Worm (Caenorhabditis elegans) whole organism, L4 larva: ENCODE measurements around the gene srh-10.
A peak's percentile ranks its signal among the peaks of the same experiment; 100 is the strongest.

Experiments used
- D1046.2 ChIP-seq: fragments of 200-800 bp; sonication (Bioruptor generic); IDR thresholded peaks from 2 replicates; pipeline ENCODE4 v1.3.6; 2022; ENCODE audit warnings: missing genetic modification characterization, missing compliant biosample characterization
- F26F4.8 ChIP-seq: fragments of 200-800 bp; sonication (Bioruptor generic); conservative IDR thresholded peaks from 2 replicates; pipeline ENCODE4 v1.3.6; 2022; ENCODE audit warnings: missing genetic modification characterization, missing compliant biosample characterization
- F49E8.2 ChIP-seq: sonication (generic microtip); optimal IDR thresholded peaks from 2 replicates; lab custom pipeline; 2016; ENCODE audit warnings: missing compliant biosample characterization, mild to moderate bottlenecking, missing genetic modification characterization, borderline replicate concordance
- T20F7.1 ChIP-seq: fragments of 200-800 bp; sonication (Bioruptor generic); optimal IDR thresholded peaks from 2 replicates; lab custom pipeline; 2018; ENCODE audit warnings: mild to moderate bottlenecking, missing genetic modification characterization, missing compliant biosample characterization
- Y105C5A.15 ChIP-seq: fragments of 200-800 bp; sonication (Bioruptor generic); IDR thresholded peaks from 2 replicates; pipeline ENCODE4 v1.3.6; 2022; ENCODE audit warnings: missing genetic modification characterization, missing compliant biosample characterization
- Y48G9A.11 ChIP-seq: fragments of 200-800 bp; sonication (Bioruptor generic); IDR thresholded peaks from 2 replicates; pipeline ENCODE4 v1.3.6; 2022; ENCODE audit warnings: missing genetic modification reagents, missing genetic modification characterization, missing compliant biosample characterization
- Y75B8A.6 ChIP-seq: fragments of 200-800 bp; sonication (Bioruptor generic); IDR thresholded peaks from 2 replicates; pipeline ENCODE4 v1.3.6; 2022; ENCODE audit warnings: missing genetic modification reagents, missing genetic modification characterization, missing compliant biosample characterization
- aha-1 ChIP-seq: fragments of 150-350 bp; peaks from one replicate; lab custom pipeline; 2014; ENCODE audit warnings: missing biosample characterization, missing genetic modification characterization
- aly-2 ChIP-seq: sonication (generic microtip); optimal IDR thresholded peaks from 2 replicates; lab custom pipeline; 2018; ENCODE audit warnings: missing biosample characterization, missing genetic modification characterization
- arid-1 ChIP-seq: fragments of 200-800 bp; sonication (Bioruptor generic); conservative IDR thresholded peaks from 2 replicates; pipeline ENCODE4 v1.3.6; 2022; ENCODE audit warnings: missing genetic modification reagents, missing genetic modification characterization, missing compliant biosample characterization
- attf-4 ChIP-seq: sonication (generic microtip); optimal IDR thresholded peaks from 3 replicates; lab custom pipeline; 2017; ENCODE audit warnings: missing biosample characterization, missing genetic modification characterization
- ceh-20 ChIP-seq: fragments of 200-800 bp; sonication (Bioruptor generic); IDR thresholded peaks from 2 replicates; pipeline ENCODE4 v1.3.6; 2022; ENCODE audit warnings: missing genetic modification reagents, missing genetic modification characterization, missing compliant biosample characterization
- ceh-28 ChIP-seq: fragments of 150-350 bp; optimal IDR thresholded peaks from 2 replicates; lab custom pipeline; 2014; ENCODE audit warnings: missing biosample characterization, missing genetic modification reagents, missing genetic modification characterization
- ceh-44 ChIP-seq: fragments of 200-800 bp; sonication (Bioruptor generic); IDR thresholded peaks from 2 replicates; pipeline ENCODE4 v1.3.6; 2022; ENCODE audit warnings: missing genetic modification reagents, missing genetic modification characterization, missing compliant biosample characterization
- ceh-62 ChIP-seq: sonication (generic microtip); optimal IDR thresholded peaks from 2 replicates; lab custom pipeline; 2017; ENCODE audit warnings: missing biosample characterization, missing genetic modification characterization
- ces-1 ChIP-seq: fragments of 150-350 bp; sonication (generic microtip); optimal IDR thresholded peaks from 4 replicates; lab custom pipeline; 2014; ENCODE audit warnings: missing biosample characterization, missing genetic modification reagents, missing genetic modification characterization
- daf-16 ChIP-seq, 3 experiments: sonication (generic microtip); optimal IDR thresholded peaks; 2 replicates each; lab custom pipeline; 2016 to 2017; ENCODE audit warnings: missing genetic modification characterization in 3 of 3, missing genetic modification reagents in 3 of 3, mild to moderate bottlenecking in 2 of 3, missing compliant biosample characterization in 2 of 3, missing biosample characterization in 1 of 3, moderate library complexity in 1 of 3
- dmd-8 ChIP-seq: fragments of 200-800 bp; sonication (Bioruptor generic); IDR thresholded peaks from 2 replicates; pipeline ENCODE4 v1.3.6; 2022; ENCODE audit warnings: missing genetic modification characterization, missing compliant biosample characterization
- dve-1 ChIP-seq: sonication (generic microtip); optimal IDR thresholded peaks from 2 replicates; lab custom pipeline; 2017; ENCODE audit warnings: antibody characterized with exemption, mild to moderate bottlenecking, missing genetic modification characterization, missing compliant biosample characterization; ENCODE audit not compliant: insufficient read depth
- egl-27 ChIP-seq: sonication (generic microtip); optimal IDR thresholded peaks from 3 replicates; lab custom pipeline; 2017; ENCODE audit warnings: missing biosample characterization, missing genetic modification reagents, missing genetic modification characterization
- hlh-11 ChIP-seq: fragments of 200-800 bp; sonication (Bioruptor generic); optimal IDR thresholded peaks from 2 replicates; lab custom pipeline; 2018; ENCODE audit warnings: mild to moderate bottlenecking, missing genetic modification characterization, missing compliant biosample characterization
- hmg-1.1 ChIP-seq: fragments of 200-800 bp; sonication (Bioruptor generic); IDR thresholded peaks from 2 replicates; pipeline ENCODE4 v1.3.6; 2022; ENCODE audit warnings: missing genetic modification reagents, missing genetic modification characterization, missing compliant biosample characterization
- lin-29 ChIP-seq: fragments of 200-800 bp; sonication (Bioruptor generic); IDR thresholded peaks from 2 replicates; pipeline ENCODE4 v1.3.6; 2022; ENCODE audit warnings: missing genetic modification reagents, missing genetic modification characterization, missing compliant biosample characterization
- lin-39 ChIP-seq: fragments of 150-350 bp; optimal IDR thresholded peaks from 2 replicates; lab custom pipeline; 2014; ENCODE audit warnings: missing biosample characterization, missing genetic modification reagents, missing genetic modification characterization
- lir-3 ChIP-seq: sonication (generic microtip); optimal IDR thresholded peaks from 2 replicates; lab custom pipeline; 2016; ENCODE audit warnings: mild to moderate bottlenecking, missing genetic modification characterization, missing compliant biosample characterization
- madf-9 ChIP-seq: fragments of 200-800 bp; sonication (Bioruptor generic); conservative IDR thresholded peaks from 2 replicates; pipeline ENCODE4 v1.3.6; 2022; ENCODE audit warnings: missing genetic modification reagents, missing genetic modification characterization, missing compliant biosample characterization
- mep-1 ChIP-seq: fragments of 150-350 bp; sonication (generic microtip); optimal IDR thresholded peaks from 3 replicates; lab custom pipeline; 2014; ENCODE audit warnings: missing biosample characterization, missing genetic modification characterization
- mxl-2 ChIP-seq: fragments of 200-800 bp; sonication (Bioruptor generic); conservative IDR thresholded peaks from 2 replicates; pipeline ENCODE4 v1.3.6; 2022; ENCODE audit warnings: missing genetic modification reagents, missing genetic modification characterization, missing compliant biosample characterization
- mxl-3 ChIP-seq: fragments of 200-800 bp; sonication (Bioruptor generic); optimal IDR thresholded peaks from 2 replicates; lab custom pipeline; 2018; ENCODE audit warnings: mild to moderate bottlenecking, missing genetic modification characterization, missing compliant biosample characterization
- nhr-10 ChIP-seq: fragments of 150-350 bp; optimal IDR thresholded peaks from 2 replicates; lab custom pipeline; 2014; ENCODE audit warnings: missing biosample characterization, missing genetic modification characterization
- nhr-102 ChIP-seq: sonication (generic microtip); optimal IDR thresholded peaks from 2 replicates; lab custom pipeline; 2016; ENCODE audit warnings: mild to moderate bottlenecking, missing genetic modification characterization, moderate library complexity, missing compliant biosample characterization
- nhr-28 ChIP-seq: fragments of 150-350 bp; optimal IDR thresholded peaks from 2 replicates; lab custom pipeline; 2014; ENCODE audit warnings: missing biosample characterization, missing genetic modification characterization
- nhr-41 ChIP-seq: fragments of 200-800 bp; sonication (Bioruptor generic); IDR thresholded peaks from 2 replicates; pipeline ENCODE4 v1.3.6; 2022; ENCODE audit warnings: missing genetic modification reagents, missing genetic modification characterization, missing compliant biosample characterization
- nhr-76 ChIP-seq: fragments of 150-350 bp; optimal IDR thresholded peaks from 2 replicates; lab custom pipeline; 2014; ENCODE audit warnings: missing biosample characterization, missing genetic modification characterization
- pha-4 ChIP-seq, 2 experiments: fragments of 150-350 bp in 1 of 2; fragments of 200-800 bp in 1 of 2; sonication (Bioruptor generic) in 1 of 2; IDR thresholded peaks in 1 of 2; optimal IDR thresholded peaks in 1 of 2; 2 replicates each; pipeline versions ENCODE4 v1.3.6 to Lab custom; 2014 to 2022; ENCODE audit warnings: missing genetic modification characterization in 2 of 2, missing genetic modification reagents in 2 of 2, missing biosample characterization in 1 of 2, missing compliant biosample characterization in 1 of 2
- pqm-1 ChIP-seq: sonication (generic microtip); optimal IDR thresholded peaks from 2 replicates; lab custom pipeline; 2017; ENCODE audit warnings: missing biosample characterization, missing genetic modification characterization
- rbr-2 ChIP-seq: sonication (generic microtip); optimal IDR thresholded peaks from 2 replicates; lab custom pipeline; 2016; ENCODE audit warnings: missing genotype, missing genetic modification characterization, missing compliant biosample characterization
- saeg-2 ChIP-seq: fragments of 200-800 bp; sonication (Bioruptor generic); IDR thresholded peaks from 2 replicates; pipeline ENCODE4 v1.3.6; 2022; ENCODE audit warnings: missing genetic modification reagents, missing genetic modification characterization, missing compliant biosample characterization
- skn-1 ChIP-seq: fragments of 150-350 bp; optimal IDR thresholded peaks from 2 replicates; lab custom pipeline; 2014; ENCODE audit warnings: missing biosample characterization, missing genetic modification characterization
- unc-130 ChIP-seq: sonication (generic microtip); optimal IDR thresholded peaks from 2 replicates; lab custom pipeline; 2016; ENCODE audit warnings: missing genetic modification reagents, missing genetic modification characterization, missing compliant biosample characterization
- unc-62 ChIP-seq, 3 experiments: fragments of 150-350 bp in 1 of 3; sonication (generic microtip); optimal IDR thresholded peaks in 2 of 3; peaks in 1 of 3; 1 replicate in 1 of 3; 2 replicates in 2 of 3; lab custom pipeline; 2014 to 2017; ENCODE audit warnings: missing biosample characterization in 3 of 3, missing genetic modification characterization in 3 of 3, missing genetic modification reagents in 3 of 3, missing genotype in 1 of 3
- zag-1 ChIP-seq: fragments of 150-350 bp; optimal IDR thresholded peaks from 2 replicates; lab custom pipeline; 2014; ENCODE audit warnings: missing biosample characterization, missing genetic modification characterization
- zfp-2 ChIP-seq: sonication (generic microtip); optimal IDR thresholded peaks from 2 replicates; lab custom pipeline; 2016; ENCODE audit warnings: mild to moderate bottlenecking, missing genetic modification characterization, missing compliant biosample characterization
- zip-2 ChIP-seq: fragments of 150-350 bp; optimal IDR thresholded peaks from 2 replicates; lab custom pipeline; 2014; ENCODE audit warnings: missing biosample characterization, missing genetic modification characterization
- ztf-11 ChIP-seq: fragments of 150-350 bp; optimal IDR thresholded peaks from 2 replicates; lab custom pipeline; 2014; ENCODE audit warnings: missing biosample characterization, missing genetic modification characterization
- ztf-7 ChIP-seq: fragments of 150-350 bp; optimal IDR thresholded peaks from 2 replicates; lab custom pipeline; 2014; ENCODE audit warnings: missing biosample characterization, missing genetic modification characterization

Gene srh-10

ce11 chrV:6101243-6101898, 34.4 kb upstream of the srh-10 start:
- TF ChIP-seq Y105C5A.15 (GFP tag; lab: Robert Waterston, UW) = no peak
- TF ChIP-seq dve-1 (tag; lab: Kevin White, UChicago) = peak; percentile 43
- TF ChIP-seq ceh-20 (GFP tag; lab: Robert Waterston, UW) = no peak
- no peak for TF ChIP-seq hmg-1.1 (GFP tag; lab: Robert Waterston, UW)
- TF ChIP-seq dmd-8 (GFP tag; lab: Robert Waterston, UW) = no peak
- TF ChIP-seq skn-1 (tag; lab: Kevin White, UChicago) = no peak
- no peak for TF ChIP-seq daf-16 (GFP tag; optimal IDR thresholded peaks at IDR 0.05; lab: Kevin White, UChicago)
- TF ChIP-seq daf-16 (tag; optimal IDR thresholded peaks at IDR 0.05; lab: Kevin White, UChicago) = peak; percentile 74
- TF ChIP-seq mxl-3 (GFP tag; lab: Kevin White, UChicago) = no peak
- TF ChIP-seq pqm-1 (tag; lab: Kevin White, UChicago) = peak; percentile 39
- no peak for TF ChIP-seq rbr-2 (tag; lab: Kevin White, UChicago)
- no peak for TF ChIP-seq nhr-10 (tag; lab: Kevin White, UChicago)
- TF ChIP-seq nhr-28 = peak; percentile 17
- peak in 1 of 2 experiments; percentile 49 for TF ChIP-seq unc-62 (GFP tag; optimal IDR thresholded peaks at IDR 0.05 in 1 of 2; lab: Kevin White, UChicago)
- TF ChIP-seq unc-62 (tag; optimal IDR thresholded peaks at IDR 0.05; lab: Kevin White, UChicago) = no peak

- TF ChIP-seq lin-39 (tag; lab: Kevin White, UChicago) (no peak), hlh-11 (tag; lab: Kevin White, UChicago) (peak; percentile 98), mxl-3 (GFP tag; lab: Kevin White, UChicago) (peak; percentile 99), ces-1 (no peak), ztf-11 (tag; lab: Kevin White, UChicago) (no peak), aha-1 (tag; lab: Kevin White, UChicago) (peak; percentile 100), ceh-28 (tag; lab: Kevin White, UChicago) (no peak), nhr-76 (no peak), lir-3 (peak; percentile 20), aly-2 (tag; lab: Kevin White, UChicago) (no peak), ceh-62 (tag; lab: Kevin White, UChicago) (no peak), F49E8.2 (tag; lab: Kevin White, UChicago) (no peak), T20F7.1 (GFP tag; lab: Kevin White, UChicago) (peak; percentile 84), Y48G9A.11 (GFP tag; lab: Robert Waterston, UW) (no peak), zag-1 (tag; lab: Kevin White, UChicago) (no peak), ztf-7 (peak; percentile 47), arid-1 (GFP tag; lab: Robert Waterston, UW) (0 out of 2 replicates have a peak, but pooled peaks have one; percentile 74), lin-29 (GFP tag; lab: Robert Waterston, UW) (peak; percentile 60; the same call in 1 of the 2 replicates), attf-4 (tag; lab: Kevin White, UChicago) (no peak), nhr-41 (peak; percentile 94), egl-27 (tag; lab: Kevin White, UChicago) (no peak), Y105C5A.15 (GFP tag; lab: Robert Waterston, UW) (no peak), unc-130 (GFP tag; lab: Kevin White, UChicago) (no peak), nhr-102 (tag; lab: Kevin White, UChicago) (peak; percentile 92), saeg-2 (GFP tag; lab: Robert Waterston, UW) (peak; percentile 70; the same call in 1 of the 2 replicates), zfp-2 (peak; percentile 32), rbr-2 (tag; lab: Kevin White, UChicago) (peak; percentile 93), mxl-2 (GFP tag; lab: Robert Waterston, UW) (no peak), madf-9 (peak; percentile 51; the same call in 1 of the 2 replicates), zip-2 (no peak), D1046.2 (GFP tag; lab: Robert Waterston, UW) (peak; percentile 86; the same call in 1 of the 2 replicates), F26F4.8 (GFP tag; lab: Robert Waterston, UW) (no peak), skn-1 (tag; lab: Kevin White, UChicago) (no peak), dve-1 (tag; lab: Kevin White, UChicago) (peak; percentile 95), Y75B8A.6 (GFP tag; lab: Robert Waterston, UW) (no peak), ceh-44 (no peak), pha-4 (GFP tag; IDR thresholded peaks at IDR 0.05; lab: Robert Waterston, UW) (peak; percentile 78; the same call in 1 of the 2 replicates), pha-4 (tag; optimal IDR thresholded peaks at IDR 0.05; lab: Kevin White, UChicago) (no peak), mep-1 (peak; percentile 94)
Observed at ce11 chrV:6100492-6101004, 33.6 kb upstream of the srh-10 start, which contains the start of gene crt-1. Gene crt-1, minus strand, starts transcription at chrV:6100542.
